Worm (Caenorhabditis elegans) whole organism, late embryonic: ENCODE data around the gene cogc-6.

Experiments
- C08G9.2 ChIP-seq: sonication (generic microtip); optimal IDR thresholded peaks from 2 replicates; lab custom pipeline; 2016; ENCODE audit warnings: mild to moderate bottlenecking, missing genetic modification characterization, moderate library complexity, missing compliant biosample characterization
- F13H6.1 ChIP-seq: sonication (generic microtip); optimal IDR thresholded peaks from 2 replicates; lab custom pipeline; 2016; ENCODE audit warnings: missing genetic modification characterization, missing compliant biosample characterization
- T23F11.4 ChIP-seq: fragments of 200-800 bp; sonication (Bioruptor generic); optimal IDR thresholded peaks from 2 replicates; lab custom pipeline; 2018; ENCODE audit warnings: mild to moderate bottlenecking, missing genetic modification characterization, missing compliant biosample characterization
- ama-1 ChIP-seq: fragments of 150-350 bp; optimal IDR thresholded peaks from 2 replicates; lab custom pipeline; 2014
- ceh-19 ChIP-seq: fragments of 200-800 bp; sonication (Bioruptor generic); optimal IDR thresholded peaks from 2 replicates; lab custom pipeline; 2018; ENCODE audit warnings: mild to moderate bottlenecking, missing genetic modification characterization, missing compliant biosample characterization
- ceh-2 ChIP-seq: sonication (generic microtip); optimal IDR thresholded peaks from 2 replicates; lab custom pipeline; 2016; ENCODE audit warnings: missing genotype, missing genetic modification characterization, missing compliant biosample characterization
- ceh-22 ChIP-seq: sonication (generic microtip); optimal IDR thresholded peaks from 2 replicates; lab custom pipeline; 2017; ENCODE audit warnings: missing biosample characterization, missing genetic modification characterization
- ceh-24 ChIP-seq: sonication (generic microtip); optimal IDR thresholded peaks from 2 replicates; lab custom pipeline; 2016; ENCODE audit warnings: mild to moderate bottlenecking, missing genetic modification characterization, missing compliant biosample characterization
- ceh-31 ChIP-seq: sonication (generic microtip); optimal IDR thresholded peaks from 2 replicates; lab custom pipeline; 2016; ENCODE audit warnings: missing genetic modification characterization, missing compliant biosample characterization
- ceh-6 ChIP-seq: fragments of 200-800 bp; sonication (Bioruptor generic); optimal IDR thresholded peaks from 2 replicates; lab custom pipeline; 2018; ENCODE audit warnings: mild to moderate bottlenecking, missing genetic modification characterization, missing compliant biosample characterization
- ceh-9 ChIP-seq: sonication (generic microtip); optimal IDR thresholded peaks from 2 replicates; lab custom pipeline; 2016; ENCODE audit warnings: mild to moderate bottlenecking, missing genetic modification characterization, inconsistent platforms, missing compliant biosample characterization
- che-1 ChIP-seq: sonication (generic microtip); optimal IDR thresholded peaks from 2 replicates; lab custom pipeline; 2016; ENCODE audit warnings: mild to moderate bottlenecking, missing genetic modification characterization, missing compliant biosample characterization
- dve-1 ChIP-seq: sonication (generic microtip); optimal IDR thresholded peaks from 2 replicates; lab custom pipeline; 2017; ENCODE audit warnings: antibody characterized with exemption, mild to moderate bottlenecking, missing genetic modification characterization, missing compliant biosample characterization
- elt-2 ChIP-seq: sonication (generic microtip); optimal IDR thresholded peaks from 2 replicates; lab custom pipeline; 2016; ENCODE audit warnings: missing genetic modification reagents, missing genetic modification characterization, missing compliant biosample characterization
- ets-4 ChIP-seq: sonication (generic microtip); optimal IDR thresholded peaks from 2 replicates; lab custom pipeline; 2016; ENCODE audit warnings: missing genetic modification characterization, missing compliant biosample characterization
- fax-1 ChIP-seq: sonication (generic microtip); optimal IDR thresholded peaks from 2 replicates; lab custom pipeline; 2016; ENCODE audit warnings: missing genotype, missing genetic modification characterization, missing compliant biosample characterization
- fkh-6 ChIP-seq: sonication (generic microtip); optimal IDR thresholded peaks from 2 replicates; lab custom pipeline; 2016; ENCODE audit warnings: missing genetic modification characterization, missing compliant biosample characterization
- gmeb-2 ChIP-seq: sonication (generic microtip); optimal IDR thresholded peaks from 2 replicates; lab custom pipeline; 2016; ENCODE audit warnings: missing genetic modification characterization, inconsistent platforms, missing compliant biosample characterization
- hlh-6 ChIP-seq: sonication (generic microtip); optimal IDR thresholded peaks from 2 replicates; lab custom pipeline; 2016; ENCODE audit warnings: missing genotype, missing genetic modification characterization, missing compliant biosample characterization
- lim-6 ChIP-seq: sonication (generic microtip); optimal IDR thresholded peaks from 2 replicates; lab custom pipeline; 2016; ENCODE audit warnings: missing genetic modification characterization, missing compliant biosample characterization
- madf-2 ChIP-seq: sonication (generic microtip); optimal IDR thresholded peaks from 2 replicates; lab custom pipeline; 2017; ENCODE audit warnings: missing genetic modification characterization, missing compliant biosample characterization
- mec-3 ChIP-seq: sonication (generic microtip); optimal IDR thresholded peaks from 2 replicates; lab custom pipeline; 2016; ENCODE audit warnings: borderline replicate concordance, missing genetic modification characterization, missing compliant biosample characterization
- nhr-11 ChIP-seq: fragments of 150-350 bp; optimal IDR thresholded peaks from 2 replicates; lab custom pipeline; 2014; ENCODE audit warnings: missing biosample characterization, missing genetic modification characterization
- nhr-232 ChIP-seq: sonication (generic microtip); optimal IDR thresholded peaks from 2 replicates; lab custom pipeline; 2016; ENCODE audit warnings: missing genetic modification characterization, missing compliant biosample characterization
- pax-1 ChIP-seq: fragments of 150-350 bp; optimal IDR thresholded peaks from 2 replicates; lab custom pipeline; 2014; ENCODE audit warnings: missing biosample characterization, missing genetic modification characterization
- pqm-1 ChIP-seq: sonication (generic microtip); optimal IDR thresholded peaks from 2 replicates; lab custom pipeline; 2016; ENCODE audit warnings: missing genetic modification characterization, missing compliant biosample characterization
- pros-1 ChIP-seq: fragments of 150-350 bp; optimal IDR thresholded peaks from 2 replicates; lab custom pipeline; 2014; ENCODE audit warnings: missing biosample characterization, missing genetic modification reagents, missing genetic modification characterization
- sox-2 ChIP-seq: fragments of 200-800 bp; sonication (Bioruptor generic); IDR thresholded peaks from 2 replicates; pipeline ENCODE4 v1.3.6; 2022; ENCODE audit warnings: missing genetic modification reagents, missing genetic modification characterization, missing compliant biosample characterization
- syd-9 ChIP-seq: sonication (generic microtip); optimal IDR thresholded peaks from 2 replicates; lab custom pipeline; 2016; ENCODE audit warnings: mild to moderate bottlenecking, missing genetic modification characterization, moderate library complexity, missing compliant biosample characterization
- ttx-3 ChIP-seq: sonication (generic microtip); optimal IDR thresholded peaks from 2 replicates; lab custom pipeline; 2016; ENCODE audit warnings: missing genetic modification reagents, missing genetic modification characterization, missing compliant biosample characterization
- unc-3 ChIP-seq, 2 experiments: fragments of 200-800 bp in 1 of 2; sonication (Bioruptor generic) in 1 of 2; sonication (generic microtip) in 1 of 2; conservative IDR thresholded peaks in 1 of 2; optimal IDR thresholded peaks in 1 of 2; 2 replicates each; pipeline versions ENCODE4 v1.3.6 to Lab custom; 2016 to 2022; ENCODE audit warnings: missing compliant biosample characterization in 2 of 2, missing genetic modification characterization in 2 of 2, missing genetic modification reagents in 1 of 2
- unc-42 ChIP-seq: sonication (generic microtip); optimal IDR thresholded peaks from 2 replicates; lab custom pipeline; 2016; ENCODE audit warnings: missing genotype, missing genetic modification characterization, missing compliant biosample characterization
- unc-55 ChIP-seq: sonication (generic microtip); optimal IDR thresholded peaks from 2 replicates; lab custom pipeline; 2017; ENCODE audit warnings: missing biosample characterization, missing genetic modification reagents, missing genetic modification characterization
- unc-86 ChIP-seq: sonication (generic microtip); optimal IDR thresholded peaks from 2 replicates; lab custom pipeline; 2016; ENCODE audit warnings: missing genetic modification characterization, missing compliant biosample characterization

Gene cogc-6

ce11 chrV:8253946-8254345 lies 32.8 kb upstream of the cogc-6 start:
- TF ChIP-seq ceh-22 (tag; lab: Kevin White, UChicago) (no peak), fkh-6 (tag; lab: Kevin White, UChicago) (no peak), unc-42 (tag; lab: Kevin White, UChicago) (peak; percentile 97)

- peak; percentile 43 for TF ChIP-seq unc-55 (GFP tag; lab: Kevin White, UChicago)
- TF ChIP-seq ceh-19 (GFP tag; lab: Kevin White, UChicago), result no peak
- TF ChIP-seq, all 69 proteins: peak for 1
These were observed 31.4 kb upstream of the cogc-6 start for ce11 chrV:8252532-8252931.

- no peak for TF ChIP-seq pros-1 (tag; lab: Kevin White, UChicago)
These were observed 30.0 kb upstream of the cogc-6 start for ce11 chrV:8251075-8251474.

- TF ChIP-seq elt-2 (no peak), madf-2 (tag; lab: Kevin White, UChicago) (no peak), unc-55 (GFP tag; lab: Kevin White, UChicago) (no peak)
These were observed 29.1 kb upstream of the cogc-6 start, which contains the start of gene C16D9.6 for ce11 chrV:8250208-8250607. Gene C16D9.6 (minus strand): TSS chrV:8250308.

- TF ChIP-seq fkh-6 (tag; lab: Kevin White, UChicago) (peak; percentile 2), elt-2 (peak; percentile 32), ceh-9 (tag; lab: Kevin White, UChicago) (no peak), ama-1 (lab: Kevin White, UChicago) (peak; percentile 74)
These were observed 26.4 kb upstream of the cogc-6 start for ce11 chrV:8247311-8248105.

ce11 chrV:8245457-8245856 lies 24.3 kb upstream of the cogc-6 start, which contains the start of gene C16D9.5:
Gene C16D9.5 (minus strand): TSS chrV:8245557.
- no peak for TF ChIP-seq ceh-19 (GFP tag; lab: Kevin White, UChicago)
- TF ChIP-seq unc-86 (tag; lab: Kevin White, UChicago), result no peak
- TF ChIP-seq fax-1 (tag; lab: Kevin White, UChicago), result no peak
- TF ChIP-seq sox-2, result no peak
- TF ChIP-seq gmeb-2 (tag; lab: Kevin White, UChicago), result no peak
- no peak for TF ChIP-seq ceh-6
- TF ChIP-seq mec-3, result no peak
- TF ChIP-seq unc-55 (GFP tag; lab: Kevin White, UChicago), result no peak
- TF ChIP-seq C08G9.2 (tag; lab: Kevin White, UChicago), result no peak
- TF ChIP-seq pax-1 (tag; lab: Kevin White, UChicago), result no peak
- TF ChIP-seq ceh-24 (tag; lab: Kevin White, UChicago), result no peak
- TF ChIP-seq T23F11.4 (GFP tag; lab: Kevin White, UChicago), result no peak

- no peak for TF ChIP-seq nhr-232
- TF ChIP-seq ceh-2 (tag; lab: Kevin White, UChicago), result no peak
- no peak for TF ChIP-seq elt-2
- TF ChIP-seq dve-1 (tag; lab: Kevin White, UChicago), result no peak
- no peak for TF ChIP-seq ceh-22 (tag; lab: Kevin White, UChicago)
- no peak for TF ChIP-seq ceh-9 (tag; lab: Kevin White, UChicago)
- TF ChIP-seq nhr-11 (tag; lab: Kevin White, UChicago), result no peak
- no peak for TF ChIP-seq pqm-1 (tag; lab: Kevin White, UChicago)
- TF ChIP-seq syd-9, result no peak
These were observed 22.1 kb upstream of the cogc-6 start for ce11 chrV:8243201-8243600.

ce11 chrV:8242798-8243197 lies 21.7 kb upstream of the cogc-6 start, which contains the start of gene C16D9.4:
Gene C16D9.4 (minus strand): TSS chrV:8242898.
- TF ChIP-seq nhr-11 (tag; lab: Kevin White, UChicago), result no peak
- no peak for TF ChIP-seq unc-55 (GFP tag; lab: Kevin White, UChicago)
- TF ChIP-seq unc-86 (tag; lab: Kevin White, UChicago), result no peak
- TF ChIP-seq che-1 (tag; lab: Kevin White, UChicago), result no peak
- no peak for TF ChIP-seq ceh-31
- TF ChIP-seq unc-3 (GFP tag; conservative IDR thresholded peaks at IDR 0.05; lab: Robert Waterston, UW), result no peak
- no peak for TF ChIP-seq unc-3 (tag; optimal IDR thresholded peaks at IDR 0.05; lab: Kevin White, UChicago)
- TF ChIP-seq F13H6.1 (tag; lab: Kevin White, UChicago), result no peak
- no peak for TF ChIP-seq ttx-3 (tag; lab: Kevin White, UChicago)
- no peak for TF ChIP-seq ets-4
- TF ChIP-seq ceh-6, result no peak
- TF ChIP-seq lim-6 (tag; lab: Kevin White, UChicago), result no peak
- no peak for TF ChIP-seq ceh-22 (tag; lab: Kevin White, UChicago)
- TF ChIP-seq fkh-6 (tag; lab: Kevin White, UChicago), result no peak
- TF ChIP-seq hlh-6, result no peak
- TF ChIP-seq, all 69 proteins: peak for 0
